Fruit fly (Drosophila melanogaster): ENCODE results near the gene Atg6.

The Atg6 gene

DNA sequence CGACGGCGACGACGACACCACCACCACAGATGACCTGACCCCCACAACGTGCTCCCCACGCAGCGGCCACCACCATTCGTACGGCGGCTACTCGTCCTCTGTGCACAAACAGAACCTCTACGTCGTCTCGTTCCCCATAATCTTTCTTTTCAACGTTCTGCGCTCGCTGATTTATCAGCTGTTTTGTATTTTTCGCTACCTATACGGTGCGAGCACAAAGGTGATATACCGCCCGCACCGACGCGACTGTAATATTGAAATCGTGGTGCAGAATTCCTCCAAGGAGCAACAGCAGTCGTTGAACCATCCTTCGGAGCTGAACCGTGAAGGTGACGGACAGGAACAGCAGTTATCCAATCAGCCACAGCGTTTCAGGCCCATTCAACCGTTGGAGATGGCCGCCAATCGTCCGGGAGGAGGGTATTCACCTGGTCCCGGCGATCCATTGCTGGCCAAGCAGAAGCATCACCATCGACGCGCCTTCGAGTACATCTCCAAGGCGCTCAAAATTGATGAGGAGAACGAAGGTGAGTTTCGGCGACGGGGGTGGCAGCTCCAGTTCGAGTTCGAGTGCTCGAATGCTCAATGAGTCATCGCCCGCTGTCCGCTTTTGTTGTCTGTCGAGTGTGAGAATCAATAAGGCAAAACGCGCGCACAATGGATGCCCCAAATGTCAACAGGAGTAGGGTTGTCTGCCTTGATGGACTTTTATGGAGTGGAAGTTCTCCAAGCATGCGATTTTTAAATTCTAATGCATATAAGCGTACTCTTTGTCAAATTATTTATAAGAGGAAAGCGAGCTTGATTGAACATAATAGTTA is 11.6 kb downstream of the Atg6 start, which contains the start of gene Miro:
TSS of gene Miro (minus strand) at position 112 of the 821 bp plus-strand sequence.
- TF ChIP-seq foxo (GFP tag; optimal IDR thresholded peaks at IDR 0.05) (peak in 1 of 2 experiments; percentile 46), Jra (GFP tag; optimal IDR thresholded peaks at IDR 0.05) (peak; percentile 87), br (GFP tag; optimal IDR thresholded peaks at IDR 0.05) (peak; percentile 70), psq (GFP tag; optimal IDR thresholded peaks at IDR 0.05) (peak; percentile 39), dmrt93B (GFP tag; optimal IDR thresholded peaks at IDR 0.05) (no peak), h (GFP tag; optimal IDR thresholded peaks at IDR 0.05) (peak; percentile 66), HLH106 (tag; optimal IDR thresholded peaks at IDR 0.05) (no peak), Sp1 (GFP tag; optimal IDR thresholded peaks at IDR 0.05) (peak; percentile 36), N (GFP tag; optimal IDR thresholded peaks at IDR 0.05) (no peak), Hr83 (GFP tag; optimal IDR thresholded peaks at IDR 0.05; ENCODE audit: poor library complexity, severe bottlenecking) (peak; percentile 96), Hnf4 (GFP tag; optimal IDR thresholded peaks at IDR 0.05) (peak; percentile 70), jim (GFP tag; optimal IDR thresholded peaks at IDR 0.05) (peak; percentile 73), fru (GFP tag; optimal IDR thresholded peaks at IDR 0.05) (peak; percentile 25), Abd-B (GFP tag; optimal IDR thresholded peaks at IDR 0.05) (no peak), ey (GFP tag; optimal IDR thresholded peaks at IDR 0.05) (peak; percentile 8), OdsH (GFP tag; optimal IDR thresholded peaks at IDR 0.05) (peak; percentile 68), rgr (GFP tag; optimal IDR thresholded peaks at IDR 0.05) (peak; percentile 72)

- TF ChIP-seq Mio (GFP tag; optimal IDR thresholded peaks at IDR 0.05): no peak
- TF ChIP-seq CG9705 (GFP tag; optimal IDR thresholded peaks at IDR 0.05): peak; percentile 48
- TF ChIP-seq ey (GFP tag; optimal IDR thresholded peaks at IDR 0.05): peak; percentile 64
- peak; percentile 36 for TF ChIP-seq sv (GFP tag; optimal IDR thresholded peaks at IDR 0.05)
- TF ChIP-seq foxo (GFP tag; optimal IDR thresholded peaks at IDR 0.05): peak in 1 of 2 experiments; percentile 74
- no peak for TF ChIP-seq Vsx2 (GFP tag; optimal IDR thresholded peaks at IDR 0.05; ENCODE audit: partially characterized antibody)
- no peak for TF ChIP-seq CG32264 (GFP tag; optimal IDR thresholded peaks at IDR 0.05)
- no peak for TF ChIP-seq tai (GFP tag; optimal IDR thresholded peaks at IDR 0.05)
- TF ChIP-seq Hnf4 (GFP tag; optimal IDR thresholded peaks at IDR 0.05): peak; percentile 63
- no peak for TF ChIP-seq Hr78 (GFP tag; optimal IDR thresholded peaks at IDR 0.05)
- TF ChIP-seq HLH106 (tag; optimal IDR thresholded peaks at IDR 0.05): peak; percentile 70
- TF ChIP-seq sage (GFP tag; optimal IDR thresholded peaks at IDR 0.05): no peak
- TF ChIP-seq brk (GFP tag; optimal IDR thresholded peaks at IDR 0.05): no peak
- no peak for TF ChIP-seq jim (GFP tag; optimal IDR thresholded peaks at IDR 0.05)
- TF ChIP-seq Myc (optimal IDR thresholded peaks at IDR 0.05): peak; percentile 91
- TF ChIP-seq fru (GFP tag; optimal IDR thresholded peaks at IDR 0.05): peak; percentile 69
- TF ChIP-seq woc (GFP tag; optimal IDR thresholded peaks at IDR 0.05): peak; percentile 89
- peak; percentile 62 for TF ChIP-seq dsf (GFP tag; optimal IDR thresholded peaks at IDR 0.05; ENCODE audit: borderline replicate concordance)
- peak; percentile 65 for TF ChIP-seq rgr (GFP tag; optimal IDR thresholded peaks at IDR 0.05)
- TF ChIP-seq psq (GFP tag; optimal IDR thresholded peaks at IDR 0.05): peak; percentile 72
- peak; percentile 69 for TF ChIP-seq h (GFP tag; optimal IDR thresholded peaks at IDR 0.05)
- TF ChIP-seq br (GFP tag; optimal IDR thresholded peaks at IDR 0.05): peak; percentile 78
- no peak for TF ChIP-seq Rel (GFP tag; optimal IDR thresholded peaks at IDR 0.05)
- peak; percentile 19 for TF ChIP-seq Rel (tag; optimal IDR thresholded peaks at IDR 0.05)
- no peak for TF ChIP-seq N (GFP tag; optimal IDR thresholded peaks at IDR 0.05)
- peak; percentile 49 for TF ChIP-seq dmrt93B (GFP tag; optimal IDR thresholded peaks at IDR 0.05)
- peak; percentile 45 for TF ChIP-seq Hr83 (GFP tag; optimal IDR thresholded peaks at IDR 0.05; ENCODE audit: poor library complexity, severe bottlenecking)
- TF ChIP-seq Sp1 (GFP tag; optimal IDR thresholded peaks at IDR 0.05): peak; percentile 60
- no peak for TF ChIP-seq CrebA (GFP tag; optimal IDR thresholded peaks at IDR 0.05; ENCODE audit: borderline replicate concordance)
- TF ChIP-seq GATAd (GFP tag; optimal IDR thresholded peaks at IDR 0.05): peak; percentile 51
- peak; percentile 65 for TF ChIP-seq Jra (GFP tag; optimal IDR thresholded peaks at IDR 0.05)
- peak; percentile 27 for TF ChIP-seq OdsH (GFP tag; optimal IDR thresholded peaks at IDR 0.05)
Measured at dm6 chr3R:24037538-24038265, 12.9 kb downstream of the Atg6 start, which contains the start of gene spas. Gene spas, plus strand, starts transcription at chr3R:24038215.
